Worm (Caenorhabditis elegans): Measurements from ENCODE around the gene lact-1.

DNA sequence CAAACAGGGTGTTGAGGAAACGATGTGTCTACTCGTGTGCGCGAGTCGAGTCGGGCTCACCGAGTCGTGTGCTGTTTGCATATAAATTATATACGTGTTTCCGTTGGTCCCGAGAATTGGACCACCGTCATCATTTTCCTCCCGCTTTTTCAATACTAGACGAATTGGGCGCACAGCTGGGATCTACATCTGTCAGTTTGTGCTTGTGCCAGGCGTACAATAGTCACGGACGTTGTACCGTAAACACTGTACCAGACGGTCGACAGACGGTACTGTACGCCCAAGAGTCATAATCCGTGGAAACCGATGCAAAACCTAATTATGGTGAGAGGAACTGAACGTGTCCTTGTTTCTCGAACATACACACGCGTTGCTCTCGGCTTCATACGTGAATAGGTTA lies 51.0 kb downstream of the lact-1 start:
- TF ChIP-seq unc-86 (tag; optimal IDR thresholded peaks at IDR 0.05): no peak
- no peak for TF ChIP-seq pqm-1 (tag; optimal IDR thresholded peaks at IDR 0.05)
- TF ChIP-seq sox-4 (tag; optimal IDR thresholded peaks at IDR 0.05): no peak
- no peak for TF ChIP-seq elt-2 (tag; optimal IDR thresholded peaks at IDR 0.05)
- no peak for TF ChIP-seq sdc-2 (tag; optimal IDR thresholded peaks at IDR 0.05)
- TF ChIP-seq ceh-9 (tag; optimal IDR thresholded peaks at IDR 0.05): no peak
- TF ChIP-seq lin-11 (tag; optimal IDR thresholded peaks at IDR 0.05): no peak

Data from whole organism, late embryonic.